Fruit fly (Drosophila melanogaster): ENCODE measurements around the gene CG14879.

dm6 chr3R:16359098-16359497 lies 10.1 kb upstream of the CG14879 start, which contains the start of gene CG17931:
- no peak for TF ChIP-seq CG9609 (GFP tag; optimal IDR thresholded peaks at IDR 0.05)
- TF ChIP-seq CG1602 (GFP tag; optimal IDR thresholded peaks at IDR 0.05), result no peak
- TF ChIP-seq CkIIα-i1 (GFP tag; IDR thresholded peaks at IDR 0.05), result no peak
- no peak for TF ChIP-seq CG1024 (GFP tag; IDR thresholded peaks at IDR 0.05)
- no peak for TF ChIP-seq GATAe (GFP tag; conservative IDR thresholded peaks at IDR 0.05)
- no peak for TF ChIP-seq croc (GFP tag; conservative IDR thresholded peaks at IDR 0.05)
- TF ChIP-seq CoRest (tag; optimal IDR thresholded peaks at IDR 0.05), result peak; percentile 35
- no peak for TF ChIP-seq Trl (optimal IDR thresholded peaks at IDR 0.05)
- no peak for TF ChIP-seq Trl (GFP tag; optimal IDR thresholded peaks at IDR 0.05)
- no peak for TF ChIP-seq shn (GFP tag; optimal IDR thresholded peaks at IDR 0.05)
- no peak for TF ChIP-seq CG15696 (tag; optimal IDR thresholded peaks at IDR 0.05)
- TF ChIP-seq CG3281 (GFP tag; optimal IDR thresholded peaks at IDR 0.05), result no peak
- TF ChIP-seq CG18764 (GFP tag; optimal IDR thresholded peaks at IDR 0.05), result no peak
